Fruit fly (Drosophila melanogaster): ENCODE measurements around the gene natalisin.
A peak's percentile ranks its signal among the peaks of the same experiment; 100 is the strongest.

The natalisin gene

dm6 chr3R:14470630-14471029 lies 52.2 kb downstream of the natalisin start:
- TF ChIP-seq GATAd (GFP tag; optimal IDR thresholded peaks at IDR 0.05) (no peak), N (GFP tag; optimal IDR thresholded peaks at IDR 0.05) (no peak), Dif (GFP tag; optimal IDR thresholded peaks at IDR 0.05; ENCODE audit: partially characterized antibody) (no peak), tai (GFP tag; optimal IDR thresholded peaks at IDR 0.05) (no peak), sv (GFP tag; optimal IDR thresholded peaks at IDR 0.05) (peak; percentile 16), rgr (GFP tag; optimal IDR thresholded peaks at IDR 0.05) (peak; percentile 50), Mio (GFP tag; optimal IDR thresholded peaks at IDR 0.05) (no peak), psq (GFP tag; optimal IDR thresholded peaks at IDR 0.05) (no peak), Jra (GFP tag; optimal IDR thresholded peaks at IDR 0.05) (no peak), Hr83 (GFP tag; optimal IDR thresholded peaks at IDR 0.05; ENCODE audit: poor library complexity, severe bottlenecking) (no peak), fru (GFP tag; optimal IDR thresholded peaks at IDR 0.05) (peak; percentile 44), h (GFP tag; optimal IDR thresholded peaks at IDR 0.05) (peak; percentile 44), sage (GFP tag; optimal IDR thresholded peaks at IDR 0.05) (peak; percentile 14), pan (optimal IDR thresholded peaks at IDR 0.05) (no peak), woc (GFP tag; optimal IDR thresholded peaks at IDR 0.05) (no peak), ey (GFP tag; optimal IDR thresholded peaks at IDR 0.05) (peak; percentile 34), Hnf4 (GFP tag; optimal IDR thresholded peaks at IDR 0.05) (no peak), CG9705 (GFP tag; optimal IDR thresholded peaks at IDR 0.05) (no peak), dl (GFP tag; optimal IDR thresholded peaks at IDR 0.05; ENCODE audit: insufficient read depth in 1 of 2, partially characterized antibody in 2 of 2) (no peak), HLH106 (tag; optimal IDR thresholded peaks at IDR 0.05) (no peak), CG32264 (GFP tag; optimal IDR thresholded peaks at IDR 0.05) (no peak), Rel (GFP tag; optimal IDR thresholded peaks at IDR 0.05) (no peak), Rel (tag; optimal IDR thresholded peaks at IDR 0.05) (no peak), Sp1 (GFP tag; optimal IDR thresholded peaks at IDR 0.05) (no peak), CrebA (GFP tag; optimal IDR thresholded peaks at IDR 0.05; ENCODE audit: borderline replicate concordance) (no peak), dmrt93B (GFP tag; optimal IDR thresholded peaks at IDR 0.05) (no peak), jim (GFP tag; optimal IDR thresholded peaks at IDR 0.05) (no peak), Vsx2 (GFP tag; optimal IDR thresholded peaks at IDR 0.05; ENCODE audit: partially characterized antibody) (no peak), lola (GFP tag; optimal IDR thresholded peaks at IDR 0.05) (no peak), brk (GFP tag; optimal IDR thresholded peaks at IDR 0.05) (no peak), Myc (optimal IDR thresholded peaks at IDR 0.05) (no peak), foxo (GFP tag; optimal IDR thresholded peaks at IDR 0.05) (peak in 1 of 2 experiments; percentile 36), dsf (GFP tag; optimal IDR thresholded peaks at IDR 0.05; ENCODE audit: borderline replicate concordance) (no peak), usp (GFP tag; optimal IDR thresholded peaks at IDR 0.05) (no peak), br (GFP tag; optimal IDR thresholded peaks at IDR 0.05) (no peak), Abd-B (GFP tag; optimal IDR thresholded peaks at IDR 0.05) (no peak), Hr78 (GFP tag; optimal IDR thresholded peaks at IDR 0.05) (no peak), OdsH (GFP tag; optimal IDR thresholded peaks at IDR 0.05) (peak; percentile 12), Dfd (GFP tag; optimal IDR thresholded peaks at IDR 0.05) (no peak)

DNA sequence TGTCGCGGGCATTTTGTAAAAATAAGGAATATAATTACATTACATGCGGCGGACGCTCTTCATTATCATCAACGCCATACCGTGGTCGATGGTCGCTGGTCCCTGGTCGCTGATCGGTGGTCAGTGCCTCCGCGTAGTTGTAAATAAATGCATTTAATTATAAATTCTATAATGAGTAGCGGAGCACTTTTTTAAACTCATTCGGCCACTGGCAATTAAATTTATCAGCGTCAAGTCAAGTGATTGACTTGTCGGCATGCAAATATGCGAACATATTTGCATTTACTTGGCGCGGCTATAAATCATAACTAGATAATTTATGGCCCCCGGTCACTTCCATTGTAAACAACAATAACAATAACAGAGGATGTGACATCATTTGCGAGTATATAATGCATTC lies 53.0 kb downstream of the natalisin start:
- TF ChIP-seq Vsx2 (GFP tag; optimal IDR thresholded peaks at IDR 0.05; ENCODE audit: partially characterized antibody) = no peak
- TF ChIP-seq Hr78 (GFP tag; optimal IDR thresholded peaks at IDR 0.05) = no peak
- TF ChIP-seq h (GFP tag; optimal IDR thresholded peaks at IDR 0.05) = no peak
- no peak for TF ChIP-seq CG32264 (GFP tag; optimal IDR thresholded peaks at IDR 0.05)
- no peak for TF ChIP-seq fru (GFP tag; optimal IDR thresholded peaks at IDR 0.05)
- no peak for TF ChIP-seq N (GFP tag; optimal IDR thresholded peaks at IDR 0.05)
- no peak for TF ChIP-seq Sp1 (GFP tag; optimal IDR thresholded peaks at IDR 0.05)
- no peak for TF ChIP-seq Dfd (GFP tag; optimal IDR thresholded peaks at IDR 0.05)
- TF ChIP-seq dmrt93B (GFP tag; optimal IDR thresholded peaks at IDR 0.05) = no peak
- no peak for TF ChIP-seq Mio (GFP tag; optimal IDR thresholded peaks at IDR 0.05)
- TF ChIP-seq tai (GFP tag; optimal IDR thresholded peaks at IDR 0.05) = no peak
